Worm (Caenorhabditis elegans) whole organism, mixed stage, embryonic: ENCODE data around the gene F40G9.8.

Source experiments
- M03D4.4 ChIP-seq: sonication (generic microtip); optimal IDR thresholded peaks from 2 replicates; lab custom pipeline; 2017; ENCODE audit warnings: mild to moderate bottlenecking, missing genetic modification characterization, missing compliant biosample characterization
- blmp-1 ChIP-seq: fragments of 150-350 bp; optimal IDR thresholded peaks from 2 replicates; lab custom pipeline; 2014; ENCODE audit warnings: missing biosample characterization, missing genetic modification characterization
- ceh-39 ChIP-seq: fragments of 150-350 bp; optimal IDR thresholded peaks from 2 replicates; lab custom pipeline; 2014; ENCODE audit warnings: missing biosample characterization, missing genetic modification characterization
- ceh-43 ChIP-seq: fragments of 200-800 bp; sonication (Bioruptor generic); optimal IDR thresholded peaks from 2 replicates; lab custom pipeline; 2018; ENCODE audit warnings: mild to moderate bottlenecking, missing genetic modification characterization, moderate library complexity, missing compliant biosample characterization
- ceh-83 ChIP-seq: fragments of 200-800 bp; sonication (Bioruptor generic); optimal IDR thresholded peaks from 2 replicates; lab custom pipeline; 2018; ENCODE audit warnings: mild to moderate bottlenecking, missing genetic modification characterization, missing compliant biosample characterization
- ces-1 ChIP-seq: fragments of 150-350 bp; optimal IDR thresholded peaks from 2 replicates; lab custom pipeline; 2014; ENCODE audit warnings: missing biosample characterization, missing genetic modification reagents, missing genetic modification characterization
- cnd-1 ChIP-seq: fragments of 200-800 bp; sonication (Bioruptor generic); optimal IDR thresholded peaks from 2 replicates; lab custom pipeline; 2018; ENCODE audit warnings: mild to moderate bottlenecking, missing genetic modification characterization, missing compliant biosample characterization
- drap-1 ChIP-seq: fragments of 200-800 bp; sonication (Bioruptor generic); optimal IDR thresholded peaks from 3 replicates; lab custom pipeline; 2018; ENCODE audit warnings: mild to moderate bottlenecking, missing genetic modification characterization, missing compliant biosample characterization
- elt-1 ChIP-seq: sonication (generic microtip); optimal IDR thresholded peaks from 2 replicates; lab custom pipeline; 2017; ENCODE audit warnings: missing genetic modification characterization, mild to moderate bottlenecking, missing compliant biosample characterization, antibody characterized with exemption, moderate library complexity, borderline replicate concordance; ENCODE audit not compliant: insufficient read depth
- elt-3 ChIP-seq: fragments of 150-350 bp; optimal IDR thresholded peaks from 2 replicates; lab custom pipeline; 2014; ENCODE audit warnings: missing biosample characterization, missing genetic modification characterization
- ham-2 ChIP-seq: fragments of 200-800 bp; sonication (Bioruptor generic); optimal IDR thresholded peaks from 2 replicates; lab custom pipeline; 2018; ENCODE audit warnings: mild to moderate bottlenecking, missing genetic modification characterization, missing compliant biosample characterization
- hlh-1 ChIP-seq: fragments of 150-350 bp; optimal IDR thresholded peaks from 2 replicates; lab custom pipeline; 2014; ENCODE audit warnings: missing biosample characterization, missing genetic modification reagents, missing genetic modification characterization
- lin-13 ChIP-seq: fragments of 150-350 bp; optimal IDR thresholded peaks from 2 replicates; lab custom pipeline; 2014; ENCODE audit warnings: missing biosample characterization, missing genetic modification characterization
- lin-32 ChIP-seq: fragments of 200-800 bp; sonication (Bioruptor generic); optimal IDR thresholded peaks from 2 replicates; lab custom pipeline; 2018; ENCODE audit warnings: mild to moderate bottlenecking, missing genetic modification characterization, missing compliant biosample characterization
- mab-5 ChIP-seq: fragments of 150-350 bp; optimal IDR thresholded peaks from 2 replicates; lab custom pipeline; 2014; ENCODE audit warnings: missing biosample characterization, missing genetic modification characterization
- mep-1 ChIP-seq: fragments of 150-350 bp; optimal IDR thresholded peaks from 2 replicates; lab custom pipeline; 2017; ENCODE audit warnings: missing biosample characterization, missing genetic modification reagents, missing genetic modification characterization, inconsistent platforms
- mls-2 ChIP-seq: sonication (generic microtip); optimal IDR thresholded peaks from 2 replicates; lab custom pipeline; 2016; ENCODE audit warnings: mild to moderate bottlenecking, missing genetic modification characterization, moderate library complexity, missing compliant biosample characterization
- nhr-2 ChIP-seq: fragments of 150-350 bp; optimal IDR thresholded peaks from 2 replicates; lab custom pipeline; 2014; ENCODE audit warnings: missing biosample characterization, missing genetic modification characterization
- nhr-237 ChIP-seq: fragments of 150-350 bp; optimal IDR thresholded peaks from 2 replicates; lab custom pipeline; 2014; ENCODE audit warnings: missing biosample characterization, missing genetic modification characterization
- nhr-76 ChIP-seq: sonication (generic microtip); optimal IDR thresholded peaks from 2 replicates; lab custom pipeline; 2017; ENCODE audit warnings: missing biosample characterization, missing genetic modification characterization
- pha-4 ChIP-seq: fragments of 150-350 bp; optimal IDR thresholded peaks from 2 replicates; lab custom pipeline; 2018; ENCODE audit warnings: missing biosample characterization, missing genetic modification reagents, missing genetic modification characterization
- snpc-4 ChIP-seq: fragments of 150-350 bp; optimal IDR thresholded peaks from 2 replicates; lab custom pipeline; 2014; ENCODE audit warnings: missing biosample characterization, missing genetic modification characterization
- unc-120 ChIP-seq: sonication (generic microtip); optimal IDR thresholded peaks from 2 replicates; lab custom pipeline; 2017; ENCODE audit warnings: missing genetic modification characterization, missing compliant biosample characterization; ENCODE audit not compliant: poor library complexity, severe bottlenecking
- unc-39 ChIP-seq: fragments of 150-350 bp; optimal IDR thresholded peaks from 2 replicates; lab custom pipeline; 2014; ENCODE audit warnings: missing biosample characterization, missing genetic modification characterization
- unc-62 ChIP-seq: fragments of 150-350 bp; optimal IDR thresholded peaks from 2 replicates; lab custom pipeline; 2014; ENCODE audit warnings: missing biosample characterization, missing genetic modification reagents, missing genetic modification characterization
- zip-8 ChIP-seq: fragments of 150-350 bp; optimal IDR thresholded peaks from 2 replicates; lab custom pipeline; 2014; ENCODE audit warnings: missing biosample characterization, missing genetic modification characterization
- ztf-11 ChIP-seq: fragments of 150-350 bp; optimal IDR thresholded peaks from 2 replicates; lab custom pipeline; 2014; ENCODE audit warnings: missing biosample characterization, missing genetic modification characterization

The F40G9.8 gene

ce11 chrIII:173501-173900, 8.8 kb upstream of the F40G9.8 start, which contains the start of gene F40G9.19:
F40G9.19 (plus strand) TSS chrIII:173801.
- TF ChIP-seq unc-62 (GFP tag; lab: Kevin White, UChicago) (no peak), unc-120 (tag; lab: Kevin White, UChicago) (no peak), nhr-2 (tag; lab: Kevin White, UChicago) (no peak), ceh-83 (GFP tag; lab: Kevin White, UChicago) (no peak), mls-2 (tag; lab: Kevin White, UChicago) (no peak), lin-13 (tag; lab: Kevin White, UChicago) (no peak), pha-4 (tag; lab: Kevin White, UChicago) (no peak), blmp-1 (tag; lab: Kevin White, UChicago) (no peak), ham-2 (GFP tag; lab: Kevin White, UChicago) (no peak), elt-3 (tag; lab: Kevin White, UChicago) (no peak), snpc-4 (tag; lab: Kevin White, UChicago) (no peak), M03D4.4 (tag; lab: Kevin White, UChicago) (no peak), ztf-11 (tag; lab: Kevin White, UChicago) (no peak), nhr-237 (tag; lab: Kevin White, UChicago) (no peak)
- TF ChIP-seq, all 35 proteins: peak for 0

ce11 chrIII:171617-172016, 6.9 kb upstream of the F40G9.8 start, which contains the start of the genes F40G9.9 and F40G9.12:
F40G9.9 (minus strand) TSS chrIII:171717.
F40G9.12 (plus strand) TSS chrIII:171847.
- TF ChIP-seq mep-1 (no peak), M03D4.4 (tag; lab: Kevin White, UChicago) (no peak), elt-3 (tag; lab: Kevin White, UChicago) (no peak), ceh-43 (no peak), mab-5 (tag; lab: Kevin White, UChicago) (no peak), hlh-1 (tag; lab: Kevin White, UChicago) (no peak), zip-8 (tag; lab: Kevin White, UChicago) (no peak), lin-13 (tag; lab: Kevin White, UChicago) (no peak), ceh-39 (no peak), drap-1 (GFP tag; lab: Kevin White, UChicago) (no peak)

ce11 chrIII:169478-169877, 4.8 kb upstream of the F40G9.8 start, which contains the start of gene F40G9.18:
F40G9.18 (minus strand) TSS chrIII:169578.
- TF ChIP-seq hlh-1 (tag; lab: Kevin White, UChicago) (no peak), M03D4.4 (tag; lab: Kevin White, UChicago) (no peak), ces-1 (GFP tag; lab: Kevin White, UChicago) (no peak)

ce11 chrIII:165390-165789, 715 bp upstream of the F40G9.8 start, which contains the start of gene F40G9.7:
F40G9.7 (plus strand) TSS chrIII:165690.
- no peak for TF ChIP-seq ces-1 (GFP tag; lab: Kevin White, UChicago)

- TF ChIP-seq ham-2 (GFP tag; lab: Kevin White, UChicago) (peak; percentile 4), mab-5 (tag; lab: Kevin White, UChicago) (no peak)
Measured at ce11 chrIII:159665-160064, 5.0 kb downstream of the F40G9.8 start.

- TF ChIP-seq ceh-83 (GFP tag; lab: Kevin White, UChicago) (no peak), nhr-237 (tag; lab: Kevin White, UChicago) (no peak), pha-4 (tag; lab: Kevin White, UChicago) (no peak), nhr-2 (tag; lab: Kevin White, UChicago) (no peak), cnd-1 (tag; lab: Kevin White, UChicago) (no peak), ceh-43 (no peak), lin-32 (no peak), lin-13 (tag; lab: Kevin White, UChicago) (no peak), elt-3 (tag; lab: Kevin White, UChicago) (no peak), mep-1 (no peak)
Measured at ce11 chrIII:159149-159548, 5.5 kb downstream of the F40G9.8 start.

ce11 chrIII:157980-158379, 6.7 kb downstream of the F40G9.8 start:
- no peak for TF ChIP-seq ceh-43
- TF ChIP-seq ham-2 (GFP tag; lab: Kevin White, UChicago), result no peak
- TF ChIP-seq elt-1 (tag; lab: Kevin White, UChicago), result no peak
- TF ChIP-seq unc-39 (tag; lab: Kevin White, UChicago), result no peak
- no peak for TF ChIP-seq blmp-1 (tag; lab: Kevin White, UChicago)
- TF ChIP-seq pha-4 (tag; lab: Kevin White, UChicago), result no peak
- no peak for TF ChIP-seq ceh-39
- TF ChIP-seq ceh-83 (GFP tag; lab: Kevin White, UChicago), result no peak
- TF ChIP-seq nhr-76, result no peak
